Worm (Caenorhabditis elegans) whole organism, late embryonic: Measurements from ENCODE around the gene F38E1.6.

Experiments
- C08G9.2 ChIP-seq: sonication (generic microtip); optimal IDR thresholded peaks from 2 replicates; lab custom pipeline; 2016; ENCODE audit warnings: mild to moderate bottlenecking, missing genetic modification characterization, moderate library complexity, missing compliant biosample characterization
- C38D4.7 ChIP-seq: fragments of 200-800 bp; sonication (Bioruptor generic); optimal IDR thresholded peaks from 2 replicates; lab custom pipeline; 2018; ENCODE audit warnings: mild to moderate bottlenecking, missing genetic modification characterization, moderate library complexity, missing compliant biosample characterization
- F13H6.1 ChIP-seq: sonication (generic microtip); optimal IDR thresholded peaks from 2 replicates; lab custom pipeline; 2016; ENCODE audit warnings: missing genetic modification characterization, missing compliant biosample characterization
- ama-1 ChIP-seq: fragments of 150-350 bp; optimal IDR thresholded peaks from 2 replicates; lab custom pipeline; 2014
- ceh-18 ChIP-seq: sonication (generic microtip); optimal IDR thresholded peaks from 2 replicates; lab custom pipeline; 2016; ENCODE audit warnings: missing genetic modification characterization, missing compliant biosample characterization
- ceh-22 ChIP-seq: sonication (generic microtip); optimal IDR thresholded peaks from 2 replicates; lab custom pipeline; 2017; ENCODE audit warnings: missing biosample characterization, missing genetic modification characterization
- ceh-30 ChIP-seq: fragments of 150-350 bp; optimal IDR thresholded peaks from 2 replicates; lab custom pipeline; 2014; ENCODE audit warnings: missing biosample characterization, missing genetic modification characterization
- ceh-31 ChIP-seq: sonication (generic microtip); optimal IDR thresholded peaks from 2 replicates; lab custom pipeline; 2016; ENCODE audit warnings: missing genetic modification characterization, missing compliant biosample characterization
- ceh-34 ChIP-seq: sonication (generic microtip); optimal IDR thresholded peaks from 2 replicates; lab custom pipeline; 2016; ENCODE audit warnings: mild to moderate bottlenecking, missing genetic modification characterization, missing compliant biosample characterization
- ceh-45 ChIP-seq: fragments of 200-800 bp; sonication (Bioruptor generic); IDR thresholded peaks from 2 replicates; pipeline ENCODE4 v1.3.6; 2022; ENCODE audit warnings: missing genetic modification reagents, missing genetic modification characterization, missing compliant biosample characterization
- ceh-48 ChIP-seq: sonication (generic microtip); optimal IDR thresholded peaks from 2 replicates; lab custom pipeline; 2016; ENCODE audit warnings: missing genetic modification characterization, inconsistent platforms, missing compliant biosample characterization
- ceh-6 ChIP-seq: fragments of 200-800 bp; sonication (Bioruptor generic); optimal IDR thresholded peaks from 2 replicates; lab custom pipeline; 2018; ENCODE audit warnings: mild to moderate bottlenecking, missing genetic modification characterization, missing compliant biosample characterization
- che-1 ChIP-seq: sonication (generic microtip); optimal IDR thresholded peaks from 2 replicates; lab custom pipeline; 2016; ENCODE audit warnings: mild to moderate bottlenecking, missing genetic modification characterization, missing compliant biosample characterization
- elt-2 ChIP-seq: sonication (generic microtip); optimal IDR thresholded peaks from 2 replicates; lab custom pipeline; 2016; ENCODE audit warnings: missing genetic modification reagents, missing genetic modification characterization, missing compliant biosample characterization
- fkh-10 ChIP-seq: fragments of 150-350 bp; optimal IDR thresholded peaks from 2 replicates; lab custom pipeline; 2014; ENCODE audit warnings: missing biosample characterization, missing genetic modification reagents, missing genetic modification characterization
- hlh-15 ChIP-seq: sonication (generic microtip); optimal IDR thresholded peaks from 2 replicates; lab custom pipeline; 2016; ENCODE audit warnings: missing genetic modification characterization, missing compliant biosample characterization
- hlh-8 ChIP-seq: sonication (generic microtip); optimal IDR thresholded peaks from 2 replicates; lab custom pipeline; 2016; ENCODE audit warnings: missing genotype, missing genetic modification characterization, missing compliant biosample characterization
- lim-6 ChIP-seq: sonication (generic microtip); optimal IDR thresholded peaks from 2 replicates; lab custom pipeline; 2016; ENCODE audit warnings: missing genetic modification characterization, missing compliant biosample characterization
- mec-3 ChIP-seq: sonication (generic microtip); optimal IDR thresholded peaks from 2 replicates; lab custom pipeline; 2016; ENCODE audit warnings: borderline replicate concordance, missing genetic modification characterization, missing compliant biosample characterization
- nfya-1 ChIP-seq: sonication (generic microtip); optimal IDR thresholded peaks from 2 replicates; lab custom pipeline; 2017; ENCODE audit warnings: missing genetic modification characterization, mild to moderate bottlenecking, missing compliant biosample characterization, antibody characterized with exemption, moderate library complexity
- nhr-11 ChIP-seq: fragments of 150-350 bp; optimal IDR thresholded peaks from 2 replicates; lab custom pipeline; 2014; ENCODE audit warnings: missing biosample characterization, missing genetic modification characterization
- npax-4 ChIP-seq: sonication (generic microtip); optimal IDR thresholded peaks from 2 replicates; lab custom pipeline; 2016; ENCODE audit warnings: missing genetic modification characterization, missing compliant biosample characterization
- odd-2 ChIP-seq: sonication (generic microtip); optimal IDR thresholded peaks from 2 replicates; lab custom pipeline; 2017; ENCODE audit warnings: antibody characterized with exemption, mild to moderate bottlenecking, missing genetic modification characterization, missing compliant biosample characterization
- pha-4 ChIP-seq: fragments of 150-350 bp; optimal IDR thresholded peaks from 2 replicates; lab custom pipeline; 2018; ENCODE audit warnings: missing biosample characterization, missing genetic modification reagents, missing genetic modification characterization
- pqm-1 ChIP-seq: sonication (generic microtip); optimal IDR thresholded peaks from 2 replicates; lab custom pipeline; 2016; ENCODE audit warnings: missing genetic modification characterization, missing compliant biosample characterization
- pros-1 ChIP-seq: fragments of 150-350 bp; optimal IDR thresholded peaks from 2 replicates; lab custom pipeline; 2014; ENCODE audit warnings: missing biosample characterization, missing genetic modification reagents, missing genetic modification characterization
- sdc-2 ChIP-seq: sonication (generic microtip); optimal IDR thresholded peaks from 2 replicates; lab custom pipeline; 2016; ENCODE audit warnings: missing genotype, missing genetic modification characterization, missing compliant biosample characterization
- sox-2 ChIP-seq: fragments of 200-800 bp; sonication (Bioruptor generic); IDR thresholded peaks from 2 replicates; pipeline ENCODE4 v1.3.6; 2022; ENCODE audit warnings: missing genetic modification reagents, missing genetic modification characterization, missing compliant biosample characterization
- sox-4 ChIP-seq: sonication (generic microtip); optimal IDR thresholded peaks from 2 replicates; lab custom pipeline; 2017; ENCODE audit warnings: mild to moderate bottlenecking, missing genetic modification characterization, inconsistent platforms, missing compliant biosample characterization
- syd-9 ChIP-seq: sonication (generic microtip); optimal IDR thresholded peaks from 2 replicates; lab custom pipeline; 2016; ENCODE audit warnings: mild to moderate bottlenecking, missing genetic modification characterization, moderate library complexity, missing compliant biosample characterization
- tbx-2 ChIP-seq: sonication (generic microtip); optimal IDR thresholded peaks from 2 replicates; lab custom pipeline; 2016; ENCODE audit warnings: missing genetic modification characterization, missing compliant biosample characterization
- ttx-3 ChIP-seq: sonication (generic microtip); optimal IDR thresholded peaks from 2 replicates; lab custom pipeline; 2016; ENCODE audit warnings: missing genetic modification reagents, missing genetic modification characterization, missing compliant biosample characterization
- unc-3 ChIP-seq, 2 experiments: fragments of 200-800 bp in 1 of 2; sonication (Bioruptor generic) in 1 of 2; sonication (generic microtip) in 1 of 2; conservative IDR thresholded peaks in 1 of 2; optimal IDR thresholded peaks in 1 of 2; 2 replicates each; pipeline versions ENCODE4 v1.3.6 to Lab custom; 2016 to 2022; ENCODE audit warnings: missing compliant biosample characterization in 2 of 2, missing genetic modification characterization in 2 of 2, missing genetic modification reagents in 1 of 2
- unc-55 ChIP-seq: sonication (generic microtip); optimal IDR thresholded peaks from 2 replicates; lab custom pipeline; 2017; ENCODE audit warnings: missing biosample characterization, missing genetic modification reagents, missing genetic modification characterization
- zip-5 ChIP-seq: sonication (generic microtip); optimal IDR thresholded peaks from 2 replicates; lab custom pipeline; 2016; ENCODE audit warnings: missing genetic modification characterization, missing compliant biosample characterization
- ztf-16 ChIP-seq: sonication (generic microtip); optimal IDR thresholded peaks from 2 replicates; lab custom pipeline; 2017; ENCODE audit warnings: missing genetic modification characterization, missing compliant biosample characterization

F38E1.6 gene

DNA sequence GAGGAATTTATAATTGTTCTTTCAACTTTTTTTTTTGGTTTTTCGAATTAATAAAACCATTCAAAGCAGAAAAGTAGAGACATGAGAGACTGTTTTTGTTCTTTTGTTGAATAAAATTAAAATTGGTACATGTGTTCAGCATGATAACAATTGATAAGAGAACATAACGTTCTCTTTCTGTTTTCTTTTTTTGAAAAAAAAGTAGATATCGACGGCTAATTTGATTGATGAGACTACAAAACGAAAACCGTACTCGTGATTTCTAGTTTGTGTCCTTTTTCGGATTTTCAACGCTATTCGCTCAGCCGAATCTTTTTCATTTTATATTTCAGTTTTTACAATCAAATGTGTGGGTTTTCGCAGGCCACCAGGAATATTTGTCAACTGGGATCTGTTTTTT lies 14.5 kb upstream of the F38E1.6 start, which contains the start of gene C08D8.1:
TSS of gene C08D8.1 (plus strand) at position 324 of the 400 bp plus-strand sequence.
- TF ChIP-seq ceh-48 (tag; lab: Kevin White, UChicago) (no peak), che-1 (tag; lab: Kevin White, UChicago) (no peak), ceh-34 (no peak), ceh-22 (no peak), ztf-16 (tag; lab: Kevin White, UChicago) (no peak), C38D4.7 (GFP tag; lab: Kevin White, UChicago) (no peak), unc-3 (GFP tag; conservative IDR thresholded peaks at IDR 0.05; lab: Robert Waterston, UW) (no peak), unc-3 (tag; optimal IDR thresholded peaks at IDR 0.05; lab: Kevin White, UChicago) (no peak), npax-4 (tag; lab: Kevin White, UChicago) (no peak), pqm-1 (no peak), hlh-8 (tag; lab: Kevin White, UChicago) (no peak), ceh-6 (GFP tag; lab: Kevin White, UChicago) (no peak), sox-2 (GFP tag; lab: Robert Waterston, UW) (no peak), ceh-31 (tag; lab: Kevin White, UChicago) (no peak), elt-2 (tag; lab: Kevin White, UChicago) (no peak), sdc-2 (tag; lab: Kevin White, UChicago) (no peak), pros-1 (no peak), hlh-15 (tag; lab: Kevin White, UChicago) (no peak)

ce11 chrV:8348959-8349389 lies 10.9 kb upstream of the F38E1.6 start:
- no peak for TF ChIP-seq mec-3 (tag; lab: Kevin White, UChicago)
- peak; percentile 42 for TF ChIP-seq elt-2 (tag; lab: Kevin White, UChicago)
- TF ChIP-seq ceh-18 (tag; lab: Kevin White, UChicago): peak; percentile 62
- no peak for TF ChIP-seq fkh-10
- peak; percentile 34 for TF ChIP-seq tbx-2
- TF ChIP-seq syd-9 (tag; lab: Kevin White, UChicago): no peak
- peak; percentile 42 for TF ChIP-seq nfya-1 (tag; lab: Kevin White, UChicago)
- TF ChIP-seq zip-5 (tag; lab: Kevin White, UChicago): no peak
- TF ChIP-seq unc-55 (GFP tag; lab: Kevin White, UChicago): peak; percentile 15
- peak; percentile 89 for TF ChIP-seq ama-1
- TF ChIP-seq C08G9.2 (tag; lab: Kevin White, UChicago): peak; percentile 32
- TF ChIP-seq sox-4 (tag; lab: Kevin White, UChicago): no peak
- no peak for TF ChIP-seq lim-6 (tag; lab: Kevin White, UChicago)
- peak; percentile 0 for TF ChIP-seq ceh-31 (tag; lab: Kevin White, UChicago)

- TF ChIP-seq nhr-11 (tag; lab: Kevin White, UChicago) (no peak), sdc-2 (tag; lab: Kevin White, UChicago) (no peak), syd-9 (tag; lab: Kevin White, UChicago) (no peak), mec-3 (tag; lab: Kevin White, UChicago) (no peak), odd-2 (no peak), ceh-34 (no peak), ztf-16 (tag; lab: Kevin White, UChicago) (no peak), ttx-3 (tag; lab: Kevin White, UChicago) (no peak), nfya-1 (tag; lab: Kevin White, UChicago) (no peak), ceh-30 (tag; lab: Kevin White, UChicago) (no peak), pha-4 (no peak), F13H6.1 (tag; lab: Kevin White, UChicago) (no peak)
These were observed 9.9 kb upstream of the F38E1.6 start for ce11 chrV:8349950-8350349.

ce11 chrV:8351371-8351770 lies 8.5 kb upstream of the F38E1.6 start, which contains the start of gene srsx-22:
Gene srsx-22 (plus strand): TSS chrV:8351671.
- no peak for TF ChIP-seq ceh-45 (GFP tag; lab: Robert Waterston, UW)
